Fruit fly (Drosophila melanogaster): Measurements from ENCODE around the gene CG31886.

DNA sequence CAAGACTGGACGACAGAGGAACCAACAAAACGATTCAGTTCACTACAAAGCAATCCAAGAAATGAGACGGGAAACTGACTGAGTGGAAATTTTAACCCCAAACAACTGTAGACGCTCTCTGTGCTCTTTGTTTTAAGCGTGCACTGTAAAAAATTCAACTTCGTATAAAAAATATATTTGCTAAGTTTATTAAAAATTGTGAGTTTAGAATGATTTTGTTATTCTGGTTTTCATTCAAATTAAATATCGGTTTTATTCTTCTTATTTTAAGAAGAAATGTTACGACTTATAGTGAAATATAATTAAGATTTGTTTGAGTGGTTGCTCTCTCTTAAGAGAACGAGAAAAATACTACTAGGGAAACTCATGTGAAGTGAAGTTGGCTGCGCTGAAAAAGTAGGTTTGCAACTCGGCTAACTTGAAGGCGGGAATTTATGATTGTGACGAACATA is 779 bp downstream of the CG31886 start:
- TF ChIP-seq EcR (GFP tag; optimal IDR thresholded peaks at IDR 0.05) (no peak), CG9948 (tag; optimal IDR thresholded peaks at IDR 0.05) (peak; percentile 82), CG15710 (tag; optimal IDR thresholded peaks at IDR 0.05) (peak; percentile 81), gl (tag; optimal IDR thresholded peaks at IDR 0.05) (peak; percentile 46), Pif1A (GFP tag; optimal IDR thresholded peaks at IDR 0.05) (peak; percentile 86), CG10348 (GFP tag; IDR thresholded peaks at IDR 0.05) (peak; percentile 84), rn (GFP tag; IDR thresholded peaks at IDR 0.05) (peak; percentile 93), CG34367 (tag; optimal IDR thresholded peaks at IDR 0.05) (peak; percentile 74), CG4496 (GFP tag; IDR thresholded peaks at IDR 0.05) (peak; percentile 97), CG17806 (tag; optimal IDR thresholded peaks at IDR 0.05) (peak; percentile 85), Ets98B (GFP tag; IDR thresholded peaks at IDR 0.05) (peak; percentile 95), CG14655 (GFP tag; optimal IDR thresholded peaks at IDR 0.05) (peak; percentile 86)

Data from whole organism, pupa.